Fruit fly (Drosophila melanogaster) Kc167 (cell line): Measurements from ENCODE around the gene Prps.

Experiments
- Myc ChIP-seq: fragments of >200 bp; optimal IDR thresholded peaks from 2 replicates; lab custom pipeline; 2017; ENCODE audit warnings: missing external identifiers
- Sin3A ChIP-seq: fragments of >200 bp; optimal IDR thresholded peaks from 2 replicates; lab custom pipeline; 2018; ENCODE audit warnings: missing external identifiers
- h ChIP-seq: fragments of >200 bp; optimal IDR thresholded peaks from 3 replicates; lab custom pipeline; 2018; ENCODE audit warnings: missing external identifiers
- psq ChIP-seq: fragments of >200 bp; optimal IDR thresholded peaks from 2 replicates; lab custom pipeline; 2017; ENCODE audit warnings: missing external identifiers
- ttk ChIP-seq: sonication (Bioruptor generic); optimal IDR thresholded peaks from 2 replicates; lab custom pipeline; 2017; ENCODE audit warnings: missing external identifiers

DNA sequence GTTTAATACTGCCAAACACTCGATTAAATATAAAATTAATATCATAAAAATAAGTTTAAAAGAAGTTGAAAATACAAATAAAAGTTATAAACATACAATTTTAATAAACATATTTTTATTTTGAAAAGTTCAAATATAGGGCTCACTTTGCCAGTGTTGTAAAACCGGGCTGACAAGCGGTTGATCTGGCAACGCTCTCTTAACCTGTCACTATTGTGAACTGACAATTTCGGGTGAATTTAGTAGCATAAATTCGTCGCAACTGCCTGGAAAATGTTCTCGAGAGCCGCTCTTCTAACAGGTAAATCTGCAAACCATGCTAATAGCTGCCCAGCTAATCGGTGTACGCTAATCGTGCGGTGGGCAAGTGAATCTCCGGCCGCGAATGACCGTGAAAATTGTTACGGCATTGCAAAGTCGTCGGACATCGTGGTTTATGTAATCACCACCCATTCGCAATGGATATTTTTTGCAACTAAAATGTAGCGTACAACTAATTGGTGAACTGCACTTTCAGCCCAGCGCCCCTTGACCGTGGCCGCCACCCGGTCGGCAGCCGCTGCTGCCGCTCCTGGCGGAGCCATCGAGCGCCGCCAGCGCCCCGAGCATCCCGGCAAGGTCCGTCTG is 33.4 kb upstream of the Prps start, which contains the start of gene ATPsynB:
- no peak for TF ChIP-seq ttk (lab: Kevin White, UChicago)
- TF ChIP-seq Sin3A (lab: Kevin White, UChicago) = no peak
- TF ChIP-seq psq = no peak
- no peak for TF ChIP-seq Myc (lab: Kevin White, UChicago)
- TF ChIP-seq h (lab: Kevin White, UChicago) = no peak
